Fruit fly (Drosophila melanogaster) whole organism, pupa: ENCODE data around the gene hwt.

Experiments used
- CG14655 ChIP-seq: fragments of 200-800 bp; sonication (Bioruptor generic); optimal IDR thresholded peaks from 3 replicates; lab custom pipeline; 2017; ENCODE audit warnings: mild to moderate bottlenecking, missing biosample characterization, missing genetic modification reagents, missing genetic modification characterization
- CG32121 ChIP-seq: fragments of 200-800 bp; sonication (Bioruptor generic); IDR thresholded peaks from 2 replicates; pipeline ENCODE4 v1.3.6; 2022; ENCODE audit warnings: missing biosample characterization, missing genetic modification characterization
- CG4496 ChIP-seq: fragments of 200-800 bp; sonication (Bioruptor generic); IDR thresholded peaks from 3 replicates; pipeline ENCODE4 v1.3.6; 2022; ENCODE audit warnings: missing biosample characterization, missing genetic modification characterization
- Pif1A ChIP-seq: fragments of 200-800 bp; sonication (Bioruptor generic); optimal IDR thresholded peaks from 3 replicates; lab custom pipeline; 2016; ENCODE audit warnings: missing biosample characterization, missing genetic modification characterization
- gl ChIP-seq: fragments of 200-800 bp; sonication (Bioruptor generic); optimal IDR thresholded peaks from 2 replicates; lab custom pipeline; 2018; ENCODE audit warnings: missing biosample characterization, mild to moderate bottlenecking, missing genetic modification characterization

- TF ChIP-seq CG32121 (GFP tag; lab: Robert Waterston, UW) = peak; percentile 97
- TF ChIP-seq gl (tag; lab: Kevin White, UChicago) = peak; percentile 91
- TF ChIP-seq CG14655 = peak; percentile 98
- TF ChIP-seq CG4496 = peak; percentile 97
- peak; percentile 98 for TF ChIP-seq Pif1A (GFP tag; lab: Kevin White, UChicago)
Observed at dm6 chrX:12579506-12579999, 11.3 kb upstream of the hwt start.
